Worm (Caenorhabditis elegans): Measurements from ENCODE around the gene srx-77.

- TF ChIP-seq hmbx-1 (tag; optimal IDR thresholded peaks at IDR 0.05): no peak
- no peak for TF ChIP-seq ama-1 (optimal IDR thresholded peaks at IDR 0.05)
- TF ChIP-seq flt-1 (GFP tag; IDR thresholded peaks at IDR 0.05): no peak
- TF ChIP-seq hmg-4 (GFP tag; optimal IDR thresholded peaks at IDR 0.05): no peak
- no peak for TF ChIP-seq tbx-37 (GFP tag; conservative IDR thresholded peaks at IDR 0.05)
- no peak for TF ChIP-seq ceh-13 (GFP tag; optimal IDR thresholded peaks at IDR 0.05)
- TF ChIP-seq ets-7 (tag; optimal IDR thresholded peaks at IDR 0.05): no peak
- TF ChIP-seq tra-4 (tag; optimal IDR thresholded peaks at IDR 0.05): no peak
- TF ChIP-seq hnd-1 (tag; optimal IDR thresholded peaks at IDR 0.05): no peak
Measured at ce11 chrV:4700189-4700588, 31.7 kb upstream of the srx-77 start, which contains the start of gene ZC266.1.

Measured in whole organism, early embryonic.